Worm (Caenorhabditis elegans) whole organism, L4 larva: ENCODE measurements around the gene T02D1.8.

ENCODE experiments used
- D1046.2 ChIP-seq: fragments of 200-800 bp; sonication (Bioruptor generic); IDR thresholded peaks from 2 replicates; pipeline ENCODE4 v1.3.6; 2022; ENCODE audit warnings: missing genetic modification characterization, missing compliant biosample characterization
- F10B5.3 ChIP-seq: sonication (generic microtip); optimal IDR thresholded peaks from 2 replicates; lab custom pipeline; 2016; ENCODE audit warnings: mild to moderate bottlenecking, missing genetic modification characterization, missing compliant biosample characterization
- R02D3.7 ChIP-seq: fragments of 150-350 bp; sonication (generic microtip); optimal IDR thresholded peaks from 3 replicates; lab custom pipeline; 2014; ENCODE audit warnings: missing biosample characterization, missing genetic modification characterization
- Y105C5A.15 ChIP-seq: fragments of 200-800 bp; sonication (Bioruptor generic); IDR thresholded peaks from 2 replicates; pipeline ENCODE4 v1.3.6; 2022; ENCODE audit warnings: missing genetic modification characterization, missing compliant biosample characterization
- Y48G9A.11 ChIP-seq: fragments of 200-800 bp; sonication (Bioruptor generic); IDR thresholded peaks from 2 replicates; pipeline ENCODE4 v1.3.6; 2022; ENCODE audit warnings: missing genetic modification reagents, missing genetic modification characterization, missing compliant biosample characterization
- Y5F2A.4 ChIP-seq: fragments of 200-800 bp; sonication (Bioruptor generic); optimal IDR thresholded peaks from 2 replicates; lab custom pipeline; 2018; ENCODE audit warnings: mild to moderate bottlenecking, missing genetic modification characterization, missing compliant biosample characterization
- aha-1 ChIP-seq: fragments of 150-350 bp; peaks from one replicate; lab custom pipeline; 2014; ENCODE audit warnings: missing biosample characterization, missing genetic modification characterization
- ama-1 ChIP-seq: fragments of 150-350 bp; optimal IDR thresholded peaks from 2 replicates; lab custom pipeline; 2014; ENCODE audit warnings: inconsistent platforms, mixed read lengths
- arid-1 ChIP-seq: fragments of 200-800 bp; sonication (Bioruptor generic); conservative IDR thresholded peaks from 2 replicates; pipeline ENCODE4 v1.3.6; 2022; ENCODE audit warnings: missing genetic modification reagents, missing genetic modification characterization, missing compliant biosample characterization
- ceh-28 ChIP-seq: fragments of 150-350 bp; optimal IDR thresholded peaks from 2 replicates; lab custom pipeline; 2014; ENCODE audit warnings: missing biosample characterization, missing genetic modification reagents, missing genetic modification characterization
- ceh-44 ChIP-seq: fragments of 200-800 bp; sonication (Bioruptor generic); IDR thresholded peaks from 2 replicates; pipeline ENCODE4 v1.3.6; 2022; ENCODE audit warnings: missing genetic modification reagents, missing genetic modification characterization, missing compliant biosample characterization
- ceh-82 ChIP-seq: sonication (generic microtip); optimal IDR thresholded peaks from 2 replicates; lab custom pipeline; 2017; ENCODE audit warnings: missing biosample characterization, missing genetic modification characterization
- daf-12 ChIP-seq: fragments of 150-350 bp; optimal IDR thresholded peaks from 2 replicates; lab custom pipeline; 2014; ENCODE audit warnings: missing biosample characterization, missing genetic modification reagents, missing genetic modification characterization
- daf-16 ChIP-seq, 3 experiments: sonication (generic microtip); optimal IDR thresholded peaks; 2 replicates each; lab custom pipeline; 2016 to 2017; ENCODE audit warnings: missing genetic modification characterization in 3 of 3, missing genetic modification reagents in 3 of 3, mild to moderate bottlenecking in 2 of 3, missing compliant biosample characterization in 2 of 3, missing biosample characterization in 1 of 3, moderate library complexity in 1 of 3
- daf-8 ChIP-seq: fragments of 200-800 bp; sonication (Bioruptor generic); IDR thresholded peaks from 2 replicates; pipeline ENCODE4 v1.3.6; 2022; ENCODE audit warnings: missing genetic modification characterization, missing compliant biosample characterization
- hif-1 ChIP-seq, 2 experiments: sonication (generic microtip); optimal IDR thresholded peaks; 2 replicates each; lab custom pipeline; 2016 to 2017; ENCODE audit warnings: missing compliant biosample characterization in 2 of 2, missing genetic modification characterization in 2 of 2, missing genetic modification reagents in 2 of 2, missing genotype in 2 of 2, mild to moderate bottlenecking in 1 of 2
- hlh-30 ChIP-seq: sonication (generic microtip); optimal IDR thresholded peaks from 2 replicates; lab custom pipeline; 2017; ENCODE audit warnings: antibody characterized with exemption, mild to moderate bottlenecking, missing genetic modification characterization, missing compliant biosample characterization; ENCODE audit not compliant: insufficient read depth
- lin-1 ChIP-seq: fragments of 200-800 bp; sonication (Bioruptor generic); IDR thresholded peaks from 2 replicates; pipeline ENCODE4 v1.3.6; 2022; ENCODE audit warnings: missing genetic modification reagents, missing genetic modification characterization, missing compliant biosample characterization
- lin-15B ChIP-seq: fragments of 150-350 bp; sonication (generic microtip); optimal IDR thresholded peaks from 3 replicates; lab custom pipeline; 2014; ENCODE audit warnings: missing biosample characterization, missing genetic modification characterization
- lin-38 ChIP-seq: fragments of 200-800 bp; sonication (Bioruptor generic); IDR thresholded peaks from 2 replicates; pipeline ENCODE4 v1.3.6; 2022; ENCODE audit warnings: missing genetic modification reagents, missing genetic modification characterization, missing compliant biosample characterization
- lin-39 ChIP-seq: fragments of 150-350 bp; optimal IDR thresholded peaks from 2 replicates; lab custom pipeline; 2014; ENCODE audit warnings: missing biosample characterization, missing genetic modification reagents, missing genetic modification characterization
- madf-9 ChIP-seq: fragments of 200-800 bp; sonication (Bioruptor generic); conservative IDR thresholded peaks from 2 replicates; pipeline ENCODE4 v1.3.6; 2022; ENCODE audit warnings: missing genetic modification reagents, missing genetic modification characterization, missing compliant biosample characterization
- mdt-29 ChIP-seq: fragments of 200-800 bp; sonication (Bioruptor generic); IDR thresholded peaks from 2 replicates; pipeline ENCODE4 v1.3.6; 2022; ENCODE audit warnings: missing genetic modification reagents, missing genetic modification characterization, missing compliant biosample characterization
- mep-1 ChIP-seq: fragments of 150-350 bp; sonication (generic microtip); optimal IDR thresholded peaks from 3 replicates; lab custom pipeline; 2014; ENCODE audit warnings: missing biosample characterization, missing genetic modification characterization
- mxl-3 ChIP-seq: fragments of 200-800 bp; sonication (Bioruptor generic); optimal IDR thresholded peaks from 2 replicates; lab custom pipeline; 2018; ENCODE audit warnings: mild to moderate bottlenecking, missing genetic modification characterization, missing compliant biosample characterization
- nhr-10 ChIP-seq: fragments of 150-350 bp; optimal IDR thresholded peaks from 2 replicates; lab custom pipeline; 2014; ENCODE audit warnings: missing biosample characterization, missing genetic modification characterization
- nhr-11 ChIP-seq: fragments of 150-350 bp; optimal IDR thresholded peaks from 2 replicates; lab custom pipeline; 2014; ENCODE audit warnings: missing biosample characterization, missing genetic modification characterization
- nhr-28 ChIP-seq: fragments of 150-350 bp; optimal IDR thresholded peaks from 2 replicates; lab custom pipeline; 2014; ENCODE audit warnings: missing biosample characterization, missing genetic modification characterization
- nhr-48 ChIP-seq: sonication (generic microtip); optimal IDR thresholded peaks from 2 replicates; lab custom pipeline; 2016; ENCODE audit warnings: mild to moderate bottlenecking, missing genetic modification characterization, missing compliant biosample characterization
- nhr-76 ChIP-seq: fragments of 150-350 bp; optimal IDR thresholded peaks from 2 replicates; lab custom pipeline; 2014; ENCODE audit warnings: missing biosample characterization, missing genetic modification characterization
- nhr-77 ChIP-seq: fragments of 150-350 bp; optimal IDR thresholded peaks from 2 replicates; lab custom pipeline; 2014; ENCODE audit warnings: missing biosample characterization, missing genetic modification characterization
- pqm-1 ChIP-seq: sonication (generic microtip); optimal IDR thresholded peaks from 2 replicates; lab custom pipeline; 2017; ENCODE audit warnings: missing biosample characterization, missing genetic modification characterization
- rbr-2 ChIP-seq: sonication (generic microtip); optimal IDR thresholded peaks from 2 replicates; lab custom pipeline; 2016; ENCODE audit warnings: missing genotype, missing genetic modification characterization, missing compliant biosample characterization
- sdz-12 ChIP-seq: fragments of 200-800 bp; sonication (Bioruptor generic); optimal IDR thresholded peaks from 2 replicates; lab custom pipeline; 2018; ENCODE audit warnings: mild to moderate bottlenecking, missing genetic modification characterization, missing compliant biosample characterization
- skn-1 ChIP-seq: fragments of 150-350 bp; optimal IDR thresholded peaks from 2 replicates; lab custom pipeline; 2014; ENCODE audit warnings: missing biosample characterization, missing genetic modification characterization
- snpc-1.2 ChIP-seq: fragments of 200-800 bp; sonication (Bioruptor generic); IDR thresholded peaks from 2 replicates; pipeline ENCODE4 v1.3.6; 2022; ENCODE audit warnings: missing genetic modification reagents, missing genetic modification characterization, missing compliant biosample characterization
- snpc-4 ChIP-seq: fragments of 150-350 bp; optimal IDR thresholded peaks from 2 replicates; lab custom pipeline; 2014; ENCODE audit warnings: missing biosample characterization, missing genetic modification characterization
- spr-3 ChIP-seq: fragments of 200-800 bp; sonication (Bioruptor generic); optimal IDR thresholded peaks from 2 replicates; lab custom pipeline; 2018; ENCODE audit warnings: mild to moderate bottlenecking, missing genetic modification characterization, missing compliant biosample characterization
- unc-62 ChIP-seq, 3 experiments: fragments of 150-350 bp in 1 of 3; sonication (generic microtip); optimal IDR thresholded peaks in 2 of 3; peaks in 1 of 3; 1 replicate in 1 of 3; 2 replicates in 2 of 3; lab custom pipeline; 2014 to 2017; ENCODE audit warnings: missing biosample characterization in 3 of 3, missing genetic modification characterization in 3 of 3, missing genetic modification reagents in 3 of 3, missing genotype in 1 of 3
- zip-2 ChIP-seq: fragments of 150-350 bp; optimal IDR thresholded peaks from 2 replicates; lab custom pipeline; 2014; ENCODE audit warnings: missing biosample characterization, missing genetic modification characterization
- ztf-11 ChIP-seq: fragments of 150-350 bp; optimal IDR thresholded peaks from 2 replicates; lab custom pipeline; 2014; ENCODE audit warnings: missing biosample characterization, missing genetic modification characterization
- ztf-7 ChIP-seq: fragments of 150-350 bp; optimal IDR thresholded peaks from 2 replicates; lab custom pipeline; 2014; ENCODE audit warnings: missing biosample characterization, missing genetic modification characterization

T02D1.8 gene

ce11 chrIV:17367294-17367693, 20.0 kb downstream of the T02D1.8 start, which contains the start of gene zipt-17:
zipt-17 (minus strand) TSS chrIV:17367394.
- TF ChIP-seq skn-1 (tag; lab: Kevin White, UChicago) (no peak), F10B5.3 (no peak), daf-16 (GFP tag; optimal IDR thresholded peaks at IDR 0.05; lab: Kevin White, UChicago) (no peak), daf-16 (tag; optimal IDR thresholded peaks at IDR 0.05; lab: Kevin White, UChicago) (no peak), snpc-4 (tag; lab: Kevin White, UChicago) (no peak), lin-15B (no peak), nhr-77 (tag; lab: Kevin White, UChicago) (no peak), arid-1 (no peak), ztf-7 (tag; lab: Kevin White, UChicago) (no peak), rbr-2 (tag; lab: Kevin White, UChicago) (no peak), Y105C5A.15 (GFP tag; lab: Robert Waterston, UW) (no peak), mxl-3 (GFP tag; lab: Kevin White, UChicago) (no peak), mep-1 (tag; lab: Kevin White, UChicago) (no peak), nhr-48 (tag; lab: Kevin White, UChicago) (no peak), Y5F2A.4 (GFP tag; lab: Kevin White, UChicago) (no peak), daf-12 (tag; lab: Kevin White, UChicago) (no peak), hlh-30 (tag; lab: Kevin White, UChicago) (no peak)

DNA sequence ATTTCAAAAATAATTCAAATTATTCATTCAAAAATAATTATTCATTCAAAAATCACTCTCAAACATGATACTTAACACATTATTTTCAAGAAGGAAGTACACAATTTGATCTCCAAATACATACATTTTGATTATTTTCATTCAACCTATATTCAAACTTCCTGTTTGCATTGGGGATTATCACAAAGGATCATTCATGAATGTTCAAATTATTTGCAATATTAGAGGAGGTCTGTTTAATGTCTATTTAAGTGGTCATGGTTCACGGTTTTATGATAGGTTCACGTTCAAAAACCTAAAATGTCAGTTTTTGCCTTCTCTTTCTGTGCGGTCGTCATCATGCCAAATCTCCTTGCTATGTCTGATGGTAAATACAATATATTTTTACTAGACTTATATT, 26.1 kb downstream of the T02D1.8 start, which contains the start of gene clec-202:
TSS of gene clec-202 (plus strand) at position 301 of the 400 bp plus-strand sequence.
- TF ChIP-seq Y48G9A.11 (GFP tag; lab: Robert Waterston, UW) (no peak), nhr-28 (tag; lab: Kevin White, UChicago) (no peak), skn-1 (tag; lab: Kevin White, UChicago) (no peak), hif-1 (tag; optimal IDR thresholded peaks at IDR 0.05; lab: Kevin White, UChicago) (no peak), unc-62 (GFP tag; optimal IDR thresholded peaks at IDR 0.05 in 1 of 2; lab: Kevin White, UChicago) (peak in 1 of 2 experiments; percentile 37), unc-62 (tag; optimal IDR thresholded peaks at IDR 0.05; lab: Kevin White, UChicago) (no peak), lin-1 (GFP tag; lab: Robert Waterston, UW) (no peak), sdz-12 (no peak)

ce11 chrIV:17351586-17351985, 35.7 kb downstream of the T02D1.8 start, which contains the start of gene clec-199:
clec-199 (plus strand) TSS chrIV:17351886.
- TF ChIP-seq ztf-11 (tag; lab: Kevin White, UChicago) (no peak), aha-1 (tag; lab: Kevin White, UChicago) (no peak), ceh-44 (GFP tag; lab: Robert Waterston, UW) (no peak), ztf-7 (tag; lab: Kevin White, UChicago) (no peak), lin-38 (GFP tag; lab: Robert Waterston, UW) (no peak), Y105C5A.15 (GFP tag; lab: Robert Waterston, UW) (no peak), Y5F2A.4 (GFP tag; lab: Kevin White, UChicago) (no peak), F10B5.3 (no peak), pqm-1 (tag; lab: Kevin White, UChicago) (no peak), ama-1 (lab: Kevin White, UChicago) (no peak), spr-3 (GFP tag; lab: Kevin White, UChicago) (no peak), madf-9 (GFP tag; lab: Robert Waterston, UW) (no peak), mdt-29 (GFP tag; lab: Robert Waterston, UW) (no peak), zip-2 (no peak), skn-1 (tag; lab: Kevin White, UChicago) (no peak), mep-1 (tag; lab: Kevin White, UChicago) (no peak)

ce11 chrIV:17346599-17347218, 40.6 kb downstream of the T02D1.8 start, which contains the start of the genes clec-197 and clec-198:
clec-197 (minus strand) TSS chrIV:17346699.
clec-198 (plus strand) TSS chrIV:17347168.
- TF ChIP-seq snpc-1.2 (GFP tag; lab: Robert Waterston, UW) (no peak), mdt-29 (GFP tag; lab: Robert Waterston, UW) (no peak), ceh-28 (tag; lab: Kevin White, UChicago) (no peak), nhr-11 (tag; lab: Kevin White, UChicago) (no peak), nhr-76 (tag; lab: Kevin White, UChicago) (no peak), nhr-10 (tag; lab: Kevin White, UChicago) (no peak), daf-8 (GFP tag; lab: Robert Waterston, UW) (no peak), D1046.2 (no peak), R02D3.7 (tag; lab: Kevin White, UChicago) (no peak), snpc-4 (tag; lab: Kevin White, UChicago) (no peak), daf-16 (GFP tag; optimal IDR thresholded peaks at IDR 0.05; lab: Kevin White, UChicago) (no peak), daf-16 (tag; optimal IDR thresholded peaks at IDR 0.05; lab: Kevin White, UChicago) (no peak), Y105C5A.15 (GFP tag; lab: Robert Waterston, UW) (no peak), lin-39 (tag; lab: Kevin White, UChicago) (no peak), ceh-44 (GFP tag; lab: Robert Waterston, UW) (no peak), ceh-82 (no peak)
